Worm (Caenorhabditis elegans) whole organism, L4/young adult: ENCODE measurements around the gene srh-97.

ENCODE experiments used
- W03F9.2 ChIP-seq: fragments of 150-350 bp; optimal IDR thresholded peaks from 2 replicates; lab custom pipeline; 2014; ENCODE audit warnings: missing biosample characterization, missing genetic modification characterization
- dao-5 ChIP-seq: sonication (generic microtip); optimal IDR thresholded peaks from 2 replicates; lab custom pipeline; 2016; ENCODE audit warnings: missing genotype, missing genetic modification characterization, moderate library complexity, missing compliant biosample characterization
- him-1 ChIP-seq: sonication (generic microtip); optimal IDR thresholded peaks from 2 replicates; lab custom pipeline; 2016; ENCODE audit warnings: missing genotype, missing genetic modification reagents, missing genetic modification characterization, missing compliant biosample characterization

srh-97 gene

ce11 chrV:17064676-17065075 is 47.8 kb downstream of the srh-97 start, which contains the start of gene srh-255:
Gene srh-255 (plus strand): TSS chrV:17064976.
- TF ChIP-seq W03F9.2 (tag; lab: Kevin White, UChicago) (no peak), dao-5 (tag; lab: Kevin White, UChicago) (no peak), him-1 (no peak)

ce11 chrV:17066634-17067033 is 49.7 kb downstream of the srh-97 start:
- TF ChIP-seq W03F9.2 (tag; lab: Kevin White, UChicago): no peak
- no peak for TF ChIP-seq him-1
- TF ChIP-seq dao-5 (tag; lab: Kevin White, UChicago): no peak

- TF ChIP-seq him-1 (no peak), dao-5 (tag; lab: Kevin White, UChicago) (no peak), W03F9.2 (tag; lab: Kevin White, UChicago) (no peak)
These were observed 52.0 kb downstream of the srh-97 start, which contains the start of gene T05E12.8 for ce11 chrV:17068839-17069238. Gene T05E12.8 (plus strand): TSS chrV:17069139.
